Worm (Caenorhabditis elegans) whole organism, midembryonic: Measurements from ENCODE around the gene F59E12.9.

Experiments used
- cog-1 ChIP-seq: sonication (generic microtip); optimal IDR thresholded peaks from 2 replicates; lab custom pipeline; 2016; ENCODE audit warnings: missing genetic modification characterization, missing compliant biosample characterization
- flt-1 ChIP-seq: fragments of 200-800 bp; sonication (Bioruptor generic); IDR thresholded peaks from 2 replicates; pipeline ENCODE4 v1.3.6; 2022; ENCODE audit warnings: missing genetic modification characterization, missing compliant biosample characterization
- med-1 ChIP-seq: sonication (generic microtip); optimal IDR thresholded peaks from 2 replicates; lab custom pipeline; 2017; ENCODE audit warnings: missing genetic modification characterization, mild to moderate bottlenecking, missing compliant biosample characterization, antibody characterized with exemption, missing genetic modification reagents; ENCODE audit not compliant: insufficient read depth
- ref-1 ChIP-seq: fragments of 200-800 bp; sonication (Bioruptor generic); conservative IDR thresholded peaks from 2 replicates; pipeline ENCODE4 v1.3.6; 2022; ENCODE audit warnings: missing genetic modification reagents, missing genetic modification characterization, missing compliant biosample characterization
- ztf-29 ChIP-seq: fragments of 200-800 bp; sonication (Bioruptor generic); IDR thresholded peaks from 2 replicates; pipeline ENCODE4 v1.3.6; 2022; ENCODE audit warnings: missing genetic modification reagents, missing genetic modification characterization, missing compliant biosample characterization

ce11 chrII:5605538-5605945 lies 41.3 kb downstream of the F59E12.9 start:
- TF ChIP-seq cog-1 (tag; lab: Kevin White, UChicago) (no peak), ztf-29 (GFP tag; lab: Robert Waterston, UW) (no peak), ref-1 (GFP tag; lab: Robert Waterston, UW) (no peak), med-1 (GFP tag; lab: Kevin White, UChicago) (no peak), flt-1 (GFP tag; lab: Robert Waterston, UW) (no peak)
